Worm (Caenorhabditis elegans) whole organism, mixed stage, embryonic: Measurements from ENCODE around the gene F49E2.5.

Experiments
- bed-3 ChIP-seq: fragments of 200-800 bp; sonication (Bioruptor generic); optimal IDR thresholded peaks from 3 replicates; lab custom pipeline; 2018; ENCODE audit warnings: mild to moderate bottlenecking, missing genetic modification characterization, moderate library complexity, missing compliant biosample characterization
- mep-1 ChIP-seq: fragments of 150-350 bp; optimal IDR thresholded peaks from 2 replicates; lab custom pipeline; 2017; ENCODE audit warnings: missing biosample characterization, missing genetic modification reagents, missing genetic modification characterization, inconsistent platforms
- pha-4 ChIP-seq: fragments of 150-350 bp; optimal IDR thresholded peaks from 2 replicates; lab custom pipeline; 2018; ENCODE audit warnings: missing biosample characterization, missing genetic modification reagents, missing genetic modification characterization
- unc-120 ChIP-seq: sonication (generic microtip); optimal IDR thresholded peaks from 2 replicates; lab custom pipeline; 2017; ENCODE audit warnings: missing genetic modification characterization, missing compliant biosample characterization; ENCODE audit not compliant: poor library complexity, severe bottlenecking
- unc-39 ChIP-seq: fragments of 150-350 bp; optimal IDR thresholded peaks from 2 replicates; lab custom pipeline; 2014; ENCODE audit warnings: missing biosample characterization, missing genetic modification characterization
- ztf-11 ChIP-seq: fragments of 150-350 bp; optimal IDR thresholded peaks from 2 replicates; lab custom pipeline; 2014; ENCODE audit warnings: missing biosample characterization, missing genetic modification characterization

DNA sequence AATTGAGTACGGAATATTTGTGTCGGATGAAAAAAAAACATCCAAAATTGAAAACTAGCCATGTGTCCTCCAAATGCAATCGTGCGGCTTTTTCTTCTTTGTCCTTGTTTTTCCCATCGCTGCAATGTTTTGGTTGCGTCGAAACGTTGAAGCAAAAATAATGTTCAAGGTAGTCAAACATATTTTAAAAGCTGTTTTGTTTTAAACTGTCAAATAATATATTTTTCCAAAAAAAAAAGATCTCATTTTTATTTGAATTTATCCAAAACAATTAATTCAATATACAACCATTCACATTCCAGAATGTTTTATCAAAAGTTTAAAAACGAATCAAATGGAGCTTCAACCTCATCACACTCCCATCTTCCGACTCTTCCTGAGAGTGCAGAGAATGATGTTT lies 24.7 kb upstream of the F49E2.5 start, which contains the start of gene C07B5.6:
- TF ChIP-seq ztf-11 (tag; lab: Kevin White, UChicago) (no peak), pha-4 (no peak), unc-39 (no peak), bed-3 (GFP tag; lab: Kevin White, UChicago) (no peak), mep-1 (tag; lab: Kevin White, UChicago) (no peak), unc-120 (tag; lab: Kevin White, UChicago) (no peak)
